Fruit fly (Drosophila melanogaster) whole organism, embryonic: ENCODE measurements around the gene CG3434.

Experiments
- Bgb ChIP-seq: fragments of 200-800 bp; sonication (Bioruptor generic); IDR thresholded peaks from 2 replicates; pipeline ENCODE4 v1.3.6; 2022; ENCODE audit warnings: missing biosample characterization, missing genetic modification characterization; ENCODE audit not compliant: partially characterized antibody
- Blimp-1 ChIP-seq: fragments of 200-800 bp; sonication (Bioruptor generic); optimal IDR thresholded peaks from 3 replicates; lab custom pipeline; 2018; ENCODE audit warnings: missing biosample characterization, missing genetic modification characterization, mild to moderate bottlenecking, moderate library complexity, missing genetic modification reagents
- BtbVII ChIP-seq: fragments of 200-800 bp; sonication (Bioruptor generic); optimal IDR thresholded peaks from 3 replicates; lab custom pipeline; 2017; ENCODE audit warnings: missing biosample characterization, mild to moderate bottlenecking, missing genetic modification characterization
- CG10462 ChIP-seq: fragments of 200-800 bp; sonication (Bioruptor generic); optimal IDR thresholded peaks from 2 replicates; lab custom pipeline; 2016; ENCODE audit warnings: missing biosample characterization, missing genetic modification characterization
- CG11456 ChIP-seq: fragments of 200-800 bp; sonication (Bioruptor generic); IDR thresholded peaks from 3 replicates; pipeline ENCODE4 v1.3.6; 2022; ENCODE audit warnings: missing biosample characterization, missing genetic modification characterization
- CG11560 ChIP-seq: fragments of 200-800 bp; sonication (Bioruptor generic); IDR thresholded peaks from 3 replicates; pipeline ENCODE4 v1.3.6; 2022; ENCODE audit warnings: missing biosample characterization, missing genetic modification characterization
- CG12769 ChIP-seq: fragments of 200-800 bp; sonication (Bioruptor generic); optimal IDR thresholded peaks from 2 replicates; lab custom pipeline; 2019; ENCODE audit warnings: missing biosample characterization, mild to moderate bottlenecking, missing genetic modification characterization, moderate library complexity
- CG17568 ChIP-seq: fragments of 200-800 bp; sonication (Bioruptor generic); optimal IDR thresholded peaks from 2 replicates; lab custom pipeline; 2018; ENCODE audit warnings: missing biosample characterization, mild to moderate bottlenecking, missing genetic modification characterization, moderate library complexity
- CG18476 ChIP-seq: fragments of 200-800 bp; sonication (Bioruptor generic); optimal IDR thresholded peaks from 2 replicates; lab custom pipeline; 2016; ENCODE audit warnings: missing biosample characterization, mild to moderate bottlenecking, missing genetic modification characterization
- CG30403 ChIP-seq: fragments of 200-800 bp; sonication (Bioruptor generic); optimal IDR thresholded peaks from 3 replicates; lab custom pipeline; 2016; ENCODE audit warnings: missing biosample characterization, missing genetic modification characterization
- CG3163 ChIP-seq: fragments of 200-800 bp; sonication (Bioruptor generic); optimal IDR thresholded peaks from 3 replicates; lab custom pipeline; 2016; ENCODE audit warnings: missing biosample characterization, missing genetic modification characterization
- CG32767 ChIP-seq: fragments of 200-800 bp; sonication (Bioruptor generic); IDR thresholded peaks from 2 replicates; pipeline ENCODE4 v1.3.6; 2022; ENCODE audit warnings: missing biosample characterization, missing genetic modification characterization
- CG33557 ChIP-seq: fragments of 200-800 bp; sonication (Bioruptor generic); optimal IDR thresholded peaks from 2 replicates; lab custom pipeline; 2019; ENCODE audit warnings: missing biosample characterization, mild to moderate bottlenecking, missing genetic modification characterization, moderate library complexity
- CG34422 ChIP-seq: fragments of 200-800 bp; sonication (Bioruptor generic); IDR thresholded peaks from 3 replicates; pipeline ENCODE4 v1.3.6; 2022; ENCODE audit warnings: missing biosample characterization, missing genetic modification characterization
- CG4328 ChIP-seq: fragments of 200-800 bp; sonication (Bioruptor generic); optimal IDR thresholded peaks from 3 replicates; lab custom pipeline; 2017; ENCODE audit warnings: missing biosample characterization, missing genetic modification reagents, missing genetic modification characterization
- CG6654 ChIP-seq: fragments of 200-800 bp; sonication (Bioruptor generic); optimal IDR thresholded peaks from 2 replicates; lab custom pipeline; 2017; ENCODE audit warnings: missing biosample characterization, mild to moderate bottlenecking, missing genetic modification characterization
- CG6765 ChIP-seq: fragments of 200-800 bp; sonication (Bioruptor generic); optimal IDR thresholded peaks from 3 replicates; lab custom pipeline; 2017; ENCODE audit warnings: missing biosample characterization, mild to moderate bottlenecking, missing genetic modification characterization
- CG7963 ChIP-seq: fragments of 200-800 bp; sonication (Bioruptor generic); IDR thresholded peaks from 3 replicates; pipeline ENCODE4 v1.3.6; 2022; ENCODE audit warnings: missing biosample characterization, missing genetic modification characterization; ENCODE audit not compliant: partially characterized antibody
- Camta ChIP-seq: fragments of 200-800 bp; sonication (Bioruptor generic); optimal IDR thresholded peaks from 2 replicates; lab custom pipeline; 2016; ENCODE audit warnings: missing biosample characterization, missing genetic modification characterization
- Dbx ChIP-seq: fragments of 200-800 bp; sonication (Bioruptor generic); IDR thresholded peaks from 3 replicates; pipeline ENCODE4 v1.3.6; 2022; ENCODE audit warnings: missing biosample characterization, missing genetic modification characterization
- E2f2 ChIP-seq: fragments of 200-800 bp; sonication (Bioruptor generic); IDR thresholded peaks from 2 replicates; pipeline ENCODE4 v1.3.6; 2022; ENCODE audit warnings: missing biosample characterization, missing genetic modification characterization
- HHEX ChIP-seq: fragments of 200-800 bp; sonication (Bioruptor generic); optimal IDR thresholded peaks from 3 replicates; lab custom pipeline; 2017; ENCODE audit warnings: missing biosample characterization, mild to moderate bottlenecking, missing genetic modification characterization, missing genetic modification reagents
- HLHmδ ChIP-seq: fragments of 200-800 bp; sonication (Bioruptor generic); optimal IDR thresholded peaks from 2 replicates; lab custom pipeline; 2018; ENCODE audit warnings: missing biosample characterization, mild to moderate bottlenecking, missing genetic modification characterization, moderate library complexity
- Hey ChIP-seq: fragments of 200-800 bp; sonication (Bioruptor generic); optimal IDR thresholded peaks from 3 replicates; lab custom pipeline; 2018; ENCODE audit warnings: missing biosample characterization, mild to moderate bottlenecking, missing genetic modification characterization
- Opbp ChIP-seq: fragments of 200-800 bp; sonication (Bioruptor generic); IDR thresholded peaks from 3 replicates; pipeline ENCODE4 v1.3.6; 2022; ENCODE audit warnings: missing biosample characterization, missing genetic modification characterization; ENCODE audit not compliant: partially characterized antibody
- Ravus ChIP-seq: fragments of 200-800 bp; sonication (Bioruptor generic); IDR thresholded peaks from 2 replicates; pipeline ENCODE4 v1.3.6; 2022; ENCODE audit warnings: missing biosample characterization, missing genetic modification characterization
- Sin3A ChIP-seq: fragments of >200 bp; optimal IDR thresholded peaks from 2 replicates; lab custom pipeline; 2018
- Sry-δ ChIP-seq: fragments of 200-800 bp; sonication (Bioruptor generic); optimal IDR thresholded peaks from 2 replicates; lab custom pipeline; 2016; ENCODE audit warnings: missing biosample characterization, missing genetic modification characterization
- abd-A ChIP-seq: fragments of 200-800 bp; sonication (Bioruptor generic); optimal IDR thresholded peaks from 3 replicates; lab custom pipeline; 2019; ENCODE audit warnings: missing biosample characterization, mild to moderate bottlenecking, missing genetic modification characterization, moderate library complexity
- aop ChIP-seq: fragments of 200-800 bp; sonication (Bioruptor generic); IDR thresholded peaks from 2 replicates; pipeline ENCODE4 v1.3.6; 2022; ENCODE audit warnings: missing biosample characterization, missing genetic modification characterization
- bsh ChIP-seq, 2 experiments: fragments of 200-800 bp; sonication (Bioruptor generic); optimal IDR thresholded peaks; 2 replicates each; lab custom pipeline; 2017 to 2018; ENCODE audit warnings: mild to moderate bottlenecking in 2 of 2, missing biosample characterization in 2 of 2, missing genetic modification characterization in 2 of 2, moderate library complexity in 1 of 2
- cato ChIP-seq: fragments of 200-800 bp; sonication (Bioruptor generic); optimal IDR thresholded peaks from 2 replicates; lab custom pipeline; 2016; ENCODE audit warnings: missing biosample characterization, missing genetic modification characterization, borderline replicate concordance
- dm ChIP-seq: fragments of 200-800 bp; sonication (Bioruptor generic); optimal IDR thresholded peaks from 3 replicates; lab custom pipeline; 2016; ENCODE audit warnings: missing biosample characterization, missing genetic modification characterization
- ewg ChIP-seq: fragments of 200-800 bp; sonication (Bioruptor generic); optimal IDR thresholded peaks from 3 replicates; lab custom pipeline; 2017; ENCODE audit warnings: mild to moderate bottlenecking, missing biosample characterization, missing genetic modification reagents, missing genetic modification characterization
- gce ChIP-seq: fragments of 200-800 bp; sonication (Bioruptor generic); IDR thresholded peaks from 3 replicates; pipeline ENCODE4 v1.3.6; 2022; ENCODE audit warnings: missing biosample characterization, missing genetic modification characterization
- gsb ChIP-seq: fragments of 200-800 bp; sonication (Bioruptor generic); IDR thresholded peaks from 2 replicates; pipeline ENCODE4 v1.3.6; 2022; ENCODE audit warnings: missing biosample characterization, missing genetic modification characterization
- h ChIP-seq: fragments of >200 bp; optimal IDR thresholded peaks from 2 replicates; lab custom pipeline; 2017
- hth ChIP-seq: fragments of >200 bp; optimal IDR thresholded peaks from 2 replicates; lab custom pipeline; 2017; ENCODE audit warnings: inconsistent platforms
- jigr1 ChIP-seq: fragments of 200-800 bp; sonication (Bioruptor generic); IDR thresholded peaks from 3 replicates; pipeline ENCODE4 v1.3.6; 2022; ENCODE audit warnings: missing biosample characterization, missing genetic modification characterization
- lmd ChIP-seq: fragments of 200-800 bp; sonication (Bioruptor generic); IDR thresholded peaks from 2 replicates; pipeline ENCODE4 v1.3.6; 2022; ENCODE audit warnings: missing biosample characterization, missing genetic modification characterization
- mirr ChIP-seq: fragments of 200-800 bp; sonication (Bioruptor generic); optimal IDR thresholded peaks from 3 replicates; lab custom pipeline; 2018; ENCODE audit warnings: missing biosample characterization, mild to moderate bottlenecking, missing genetic modification characterization
- org-1 ChIP-seq: fragments of 200-800 bp; sonication (Bioruptor generic); optimal IDR thresholded peaks from 2 replicates; lab custom pipeline; 2017; ENCODE audit warnings: missing biosample characterization, missing genetic modification characterization
- pita ChIP-seq: fragments of 200-800 bp; sonication (Bioruptor generic); optimal IDR thresholded peaks from 2 replicates; lab custom pipeline; 2017; ENCODE audit warnings: missing biosample characterization, mild to moderate bottlenecking, missing genetic modification characterization
- sens ChIP-seq: fragments of 200-800 bp; sonication (Bioruptor generic); peaks from one replicate; lab custom pipeline; 2016; ENCODE audit warnings: missing biosample characterization, missing genetic modification characterization
- sens-2 ChIP-seq: fragments of 200-800 bp; sonication (Bioruptor generic); IDR thresholded peaks from 2 replicates; pipeline ENCODE4 v1.3.6; 2022; ENCODE audit warnings: missing biosample characterization, missing genetic modification characterization
- ssp ChIP-seq: fragments of 200-800 bp; sonication (Bioruptor generic); IDR thresholded peaks from 2 replicates; pipeline ENCODE4 v1.3.6; 2022; ENCODE audit warnings: missing biosample characterization, missing genetic modification characterization
- stc ChIP-seq: fragments of 200-800 bp; sonication (Bioruptor generic); IDR thresholded peaks from 2 replicates; pipeline ENCODE4 v1.3.6; 2022; ENCODE audit warnings: missing biosample characterization, missing genetic modification characterization
- tup ChIP-seq: fragments of 200-800 bp; sonication (Bioruptor generic); optimal IDR thresholded peaks from 2 replicates; lab custom pipeline; 2016; ENCODE audit warnings: missing biosample characterization, mild to moderate bottlenecking, missing genetic modification characterization, moderate library complexity
- tx ChIP-seq: fragments of 200-800 bp; sonication (Bioruptor generic); optimal IDR thresholded peaks from 2 replicates; lab custom pipeline; 2016; ENCODE audit warnings: missing biosample characterization, missing genetic modification characterization

Gene CG3434

dm6 chr3L:9429665-9430607 lies 30.7 kb downstream of the CG3434 start, which contains the start of the genes RpS17 and MTF-1 (continued):
- no peak for TF ChIP-seq abd-A (tag; lab: Kevin White, UChicago)
- no peak for TF ChIP-seq Sin3A (lab: Kevin White, UChicago)
- no peak for TF ChIP-seq gsb (GFP tag; lab: Robert Waterston, UW)
- TF ChIP-seq stc (GFP tag; lab: Robert Waterston, UW) = peak; percentile 10; the same call in 1 of the 2 replicates
- peak; percentile 88 for TF ChIP-seq sens (GFP tag; lab: Kevin White, UChicago)
- peak; percentile 68 for TF ChIP-seq HHEX (GFP tag; lab: Kevin White, UChicago)
- no peak for TF ChIP-seq CG7963
- no peak for TF ChIP-seq Bgb (GFP tag; lab: Robert Waterston, UW)
- TF ChIP-seq BtbVII (GFP tag; lab: Kevin White, UChicago) = peak; percentile 60
- TF ChIP-seq CG4328 = peak; percentile 63
- TF ChIP-seq Ravus (GFP tag; lab: Robert Waterston, UW) = no peak
- TF ChIP-seq HLHmδ (GFP tag; lab: Kevin White, UChicago) = peak; percentile 27
- TF ChIP-seq sens-2 (GFP tag; lab: Robert Waterston, UW) = 0 out of 2 replicates have a peak, but pooled peaks have one; percentile 27
- TF ChIP-seq hth (lab: Kevin White, UChicago) = no peak
- TF ChIP-seq CG18476 (GFP tag; lab: Kevin White, UChicago) = no peak
- no peak for TF ChIP-seq CG11560 (tag; lab: Robert Waterston, UW)
- TF ChIP-seq Dbx (GFP tag; lab: Robert Waterston, UW) = peak; percentile 34; the same call in 2 of the 3 replicates
- no peak for TF ChIP-seq jigr1
- TF ChIP-seq Sry-δ = peak; percentile 28
- no peak for TF ChIP-seq CG10462 (GFP tag; lab: Kevin White, UChicago)
- peak; percentile 39 for TF ChIP-seq CG33557
- peak; percentile 90 for TF ChIP-seq pita (GFP tag; lab: Kevin White, UChicago)
- TF ChIP-seq CG6654 (GFP tag; lab: Kevin White, UChicago) = no peak
- no peak for TF ChIP-seq CG32767 (GFP tag; lab: Robert Waterston, UW)
- TF ChIP-seq E2f2 (GFP tag; lab: Robert Waterston, UW) = peak; percentile 32; the same call in 1 of the 2 replicates
- peak; percentile 45 to 49 for TF ChIP-seq bsh (GFP tag; optimal IDR thresholded peaks at IDR 0.05; lab: Kevin White, UChicago)
- peak; percentile 57 for TF ChIP-seq Camta (GFP tag; lab: Kevin White, UChicago)
- TF ChIP-seq Hey (tag; lab: Kevin White, UChicago) = no peak
- TF ChIP-seq dm (GFP tag; lab: Kevin White, UChicago) = peak; percentile 66
- no peak for TF ChIP-seq aop (GFP tag; lab: Robert Waterston, UW)
- TF ChIP-seq CG34422 (GFP tag; lab: Robert Waterston, UW) = peak; percentile 62; the same call in 2 of the 3 replicates
- TF ChIP-seq CG17568 (GFP tag; lab: Kevin White, UChicago) = peak; percentile 78
- peak; percentile 72; the same call in 2 of the 3 replicates for TF ChIP-seq CG11456 (GFP tag; lab: Robert Waterston, UW)
- TF ChIP-seq tx (GFP tag; lab: Kevin White, UChicago) = no peak
- peak; percentile 51; the same call in 1 of the 3 replicates for TF ChIP-seq gce (GFP tag; lab: Robert Waterston, UW)
- TF ChIP-seq CG30403 (GFP tag; lab: Kevin White, UChicago) = peak; percentile 9
- TF ChIP-seq Opbp (GFP tag; lab: Robert Waterston, UW) = no peak
- TF ChIP-seq ewg (GFP tag; lab: Kevin White, UChicago) = no peak
- peak; percentile 73 for TF ChIP-seq CG6765 (GFP tag; lab: Kevin White, UChicago)
- no peak for TF ChIP-seq cato (GFP tag; lab: Kevin White, UChicago)
- peak; percentile 55 for TF ChIP-seq mirr (GFP tag; lab: Kevin White, UChicago)
- peak; percentile 55 for TF ChIP-seq CG12769 (tag; lab: Kevin White, UChicago)
- no peak for TF ChIP-seq tup (GFP tag; lab: Kevin White, UChicago)
- TF ChIP-seq Blimp-1 = no peak
- TF ChIP-seq ssp (GFP tag; lab: Robert Waterston, UW) = no peak
- TF ChIP-seq CG3163 (GFP tag; lab: Kevin White, UChicago) = peak; percentile 39
- TF ChIP-seq org-1 (GFP tag; lab: Kevin White, UChicago) = peak; percentile 17
- no peak; the same call in 1 of the 2 replicates for TF ChIP-seq lmd (GFP tag; lab: Robert Waterston, UW)
- no peak for TF ChIP-seq h (lab: Kevin White, UChicago)
